Fruit fly (Drosophila melanogaster) whole organism, pupa: ENCODE results near the gene CG5412.

ENCODE experiments used
- CG10348 ChIP-seq: fragments of 200-800 bp; sonication (Bioruptor generic); IDR thresholded peaks from 2 replicates; pipeline ENCODE4 v1.3.6; 2022; ENCODE audit warnings: missing biosample characterization, missing genetic modification characterization
- CG12605 ChIP-seq: fragments of 200-800 bp; sonication (Bioruptor generic); IDR thresholded peaks from 2 replicates; pipeline ENCODE4 v1.3.6; 2022; ENCODE audit warnings: missing biosample characterization, missing genetic modification characterization
- CG13204 ChIP-seq: fragments of 200-800 bp; sonication (Bioruptor generic); optimal IDR thresholded peaks from 2 replicates; lab custom pipeline; 2018; ENCODE audit warnings: missing biosample characterization, mild to moderate bottlenecking, missing genetic modification characterization, moderate library complexity
- CG14655 ChIP-seq: fragments of 200-800 bp; sonication (Bioruptor generic); optimal IDR thresholded peaks from 3 replicates; lab custom pipeline; 2017; ENCODE audit warnings: mild to moderate bottlenecking, missing biosample characterization, missing genetic modification reagents, missing genetic modification characterization
- CG15710 ChIP-seq: fragments of 200-800 bp; sonication (Bioruptor generic); optimal IDR thresholded peaks from 2 replicates; lab custom pipeline; 2018; ENCODE audit warnings: missing biosample characterization, mild to moderate bottlenecking, missing genetic modification characterization, moderate library complexity
- CG17806 ChIP-seq: fragments of 200-800 bp; sonication (Bioruptor generic); optimal IDR thresholded peaks from 2 replicates; lab custom pipeline; 2018; ENCODE audit warnings: missing biosample characterization, mild to moderate bottlenecking, missing genetic modification characterization, moderate library complexity
- CG32121 ChIP-seq: fragments of 200-800 bp; sonication (Bioruptor generic); IDR thresholded peaks from 2 replicates; pipeline ENCODE4 v1.3.6; 2022; ENCODE audit warnings: missing biosample characterization, missing genetic modification characterization
- CG34367 ChIP-seq: fragments of 200-800 bp; sonication (Bioruptor generic); optimal IDR thresholded peaks from 2 replicates; lab custom pipeline; 2018; ENCODE audit warnings: missing biosample characterization, mild to moderate bottlenecking, missing genetic modification characterization
- CG4496 ChIP-seq: fragments of 200-800 bp; sonication (Bioruptor generic); IDR thresholded peaks from 3 replicates; pipeline ENCODE4 v1.3.6; 2022; ENCODE audit warnings: missing biosample characterization, missing genetic modification characterization
- CG8159 ChIP-seq: fragments of 200-800 bp; sonication (Bioruptor generic); optimal IDR thresholded peaks from 3 replicates; lab custom pipeline; 2018; ENCODE audit warnings: missing biosample characterization, mild to moderate bottlenecking, missing genetic modification characterization, moderate library complexity
- CG8301 ChIP-seq: fragments of 200-800 bp; sonication (Bioruptor generic); optimal IDR thresholded peaks from 2 replicates; lab custom pipeline; 2018; ENCODE audit warnings: missing biosample characterization, mild to moderate bottlenecking, missing genetic modification characterization
- CG9948 ChIP-seq: fragments of 200-800 bp; sonication (Bioruptor generic); optimal IDR thresholded peaks from 2 replicates; lab custom pipeline; 2018; ENCODE audit warnings: missing biosample characterization, mild to moderate bottlenecking, missing genetic modification characterization, moderate library complexity
- D1 ChIP-seq: fragments of 200-800 bp; sonication (Bioruptor generic); optimal IDR thresholded peaks from 2 replicates; lab custom pipeline; 2018; ENCODE audit warnings: missing biosample characterization, mild to moderate bottlenecking, missing genetic modification characterization, moderate library complexity
- EcR ChIP-seq: fragments of 200-800 bp; sonication (Bioruptor generic); optimal IDR thresholded peaks from 3 replicates; lab custom pipeline; 2019; ENCODE audit warnings: missing biosample characterization, missing genetic modification characterization, mild to moderate bottlenecking, moderate library complexity, missing genetic modification reagents
- Ets98B ChIP-seq: fragments of 200-800 bp; sonication (Bioruptor generic); IDR thresholded peaks from 2 replicates; pipeline ENCODE4 v1.3.6; 2022; ENCODE audit warnings: missing biosample characterization, missing genetic modification characterization
- Pif1A ChIP-seq: fragments of 200-800 bp; sonication (Bioruptor generic); optimal IDR thresholded peaks from 3 replicates; lab custom pipeline; 2016; ENCODE audit warnings: missing biosample characterization, missing genetic modification characterization
- Pif1B ChIP-seq: fragments of 200-800 bp; sonication (Bioruptor generic); optimal IDR thresholded peaks from 3 replicates; lab custom pipeline; 2016; ENCODE audit warnings: missing biosample characterization, missing genetic modification characterization
- Snoo ChIP-seq: fragments of 200-800 bp; sonication (Bioruptor generic); optimal IDR thresholded peaks from 3 replicates; lab custom pipeline; 2017; ENCODE audit warnings: missing biosample characterization, mild to moderate bottlenecking, missing genetic modification characterization, inconsistent platforms
- fd96Ca ChIP-seq: fragments of 200-800 bp; sonication (Bioruptor generic); IDR thresholded peaks from 3 replicates; pipeline ENCODE4 v1.3.6; 2022; ENCODE audit warnings: missing biosample characterization, missing genetic modification characterization
- gl ChIP-seq: fragments of 200-800 bp; sonication (Bioruptor generic); optimal IDR thresholded peaks from 2 replicates; lab custom pipeline; 2018; ENCODE audit warnings: missing biosample characterization, mild to moderate bottlenecking, missing genetic modification characterization
- rn ChIP-seq: fragments of 200-800 bp; sonication (Bioruptor generic); IDR thresholded peaks from 2 replicates; pipeline ENCODE4 v1.3.6; 2022; ENCODE audit warnings: missing biosample characterization, missing genetic modification characterization

CG5412 gene

dm6 chr3R:20592517-20593462 lies 15.9 kb downstream of the CG5412 start, which contains the start of the genes Pus1 and bon:
TSS of gene Pus1 (minus strand) at chr3R:20592671.
TSS of gene bon (plus strand) at chr3R:20593139.
- no peak for TF ChIP-seq CG10348 (GFP tag; lab: Robert Waterston, UW)
- no peak for TF ChIP-seq D1 (tag; lab: Kevin White, UChicago)
- TF ChIP-seq CG17806: no peak
- TF ChIP-seq EcR: peak; percentile 2
- TF ChIP-seq Pif1A: no peak
- TF ChIP-seq CG4496 (GFP tag; lab: Robert Waterston, UW): peak; percentile 20; the same call in 1 of the 3 replicates
- TF ChIP-seq Snoo (tag; lab: Kevin White, UChicago): no peak

dm6 chr3R:20593463-20593838 lies 16.6 kb downstream of the CG5412 start:
- TF ChIP-seq fd96Ca (GFP tag; lab: Robert Waterston, UW) (0 out of 3 replicates have a peak, but pooled peaks have one; percentile 27), Pif1B (GFP tag; lab: Kevin White, UChicago) (no peak), D1 (tag; lab: Kevin White, UChicago) (no peak)

dm6 chr3R:20594194-20595144 lies 17.6 kb downstream of the CG5412 start:
- TF ChIP-seq rn (GFP tag; lab: Robert Waterston, UW) (peak; percentile 75; the same call in 1 of the 2 replicates), gl (tag; lab: Kevin White, UChicago) (peak; percentile 60), Pif1A (peak; percentile 82), CG13204 (GFP tag; lab: Kevin White, UChicago) (peak; percentile 83), CG17806 (peak; percentile 95), Ets98B (GFP tag; lab: Robert Waterston, UW) (peak; percentile 74), CG8159 (peak; percentile 98), CG12605 (peak; percentile 83), CG34367 (tag; lab: Kevin White, UChicago) (peak; percentile 90), Pif1B (GFP tag; lab: Kevin White, UChicago) (peak; percentile 76), CG10348 (GFP tag; lab: Robert Waterston, UW) (peak; percentile 8; the same call in 1 of the 2 replicates), fd96Ca (GFP tag; lab: Robert Waterston, UW) (peak; percentile 35; the same call in 1 of the 3 replicates), Snoo (tag; lab: Kevin White, UChicago) (peak; percentile 74), CG32121 (GFP tag; lab: Robert Waterston, UW) (peak; percentile 70), EcR (peak; percentile 54), CG8301 (tag; lab: Kevin White, UChicago) (peak; percentile 89), CG4496 (GFP tag; lab: Robert Waterston, UW) (peak; percentile 76), CG14655 (GFP tag; lab: Kevin White, UChicago) (peak; percentile 95), CG9948 (tag; lab: Kevin White, UChicago) (peak; percentile 98), D1 (tag; lab: Kevin White, UChicago) (peak; percentile 96), CG15710 (tag; lab: Kevin White, UChicago) (peak; percentile 96)

dm6 chr3R:20595145-20595812 lies 18.4 kb downstream of the CG5412 start:
- TF ChIP-seq CG14655 (GFP tag; lab: Kevin White, UChicago) (peak; percentile 59), CG8159 (peak; percentile 12), CG8301 (tag; lab: Kevin White, UChicago) (peak; percentile 18), CG12605 (no peak), Pif1B (GFP tag; lab: Kevin White, UChicago) (no peak), CG17806 (peak; percentile 20), CG15710 (tag; lab: Kevin White, UChicago) (no peak)

dm6 chr3R:20595901-20596300 lies 19.0 kb downstream of the CG5412 start:
- TF ChIP-seq Ets98B (GFP tag; lab: Robert Waterston, UW) (no peak), CG17806 (no peak), Snoo (tag; lab: Kevin White, UChicago) (no peak), gl (tag; lab: Kevin White, UChicago) (no peak), CG10348 (GFP tag; lab: Robert Waterston, UW) (no peak), CG8301 (tag; lab: Kevin White, UChicago) (no peak), CG13204 (GFP tag; lab: Kevin White, UChicago) (no peak), CG14655 (GFP tag; lab: Kevin White, UChicago) (no peak), rn (GFP tag; lab: Robert Waterston, UW) (no peak), CG32121 (GFP tag; lab: Robert Waterston, UW) (no peak), CG15710 (tag; lab: Kevin White, UChicago) (no peak), CG34367 (tag; lab: Kevin White, UChicago) (no peak), D1 (tag; lab: Kevin White, UChicago) (no peak), CG4496 (GFP tag; lab: Robert Waterston, UW) (no peak), Pif1B (GFP tag; lab: Kevin White, UChicago) (no peak), CG12605 (no peak), CG8159 (no peak), fd96Ca (GFP tag; lab: Robert Waterston, UW) (no peak), Pif1A (no peak)
